Fruit fly (Drosophila melanogaster) whole organism, prepupa: Measurements from ENCODE around the gene CG13841.

ENCODE experiments used
- Blimp-1 ChIP-seq: fragments of 200-800 bp; sonication (Bioruptor generic); optimal IDR thresholded peaks from 3 replicates; lab custom pipeline; 2017; ENCODE audit warnings: missing biosample characterization, missing genetic modification characterization, mild to moderate bottlenecking, moderate library complexity, missing genetic modification reagents
- CG10631 ChIP-seq: fragments of 200-800 bp; sonication (Bioruptor generic); optimal IDR thresholded peaks from 2 replicates; lab custom pipeline; 2016; ENCODE audit warnings: missing biosample characterization, missing genetic modification characterization
- CG10669 ChIP-seq: fragments of 200-800 bp; sonication (Bioruptor generic); optimal IDR thresholded peaks from 3 replicates; lab custom pipeline; 2018; ENCODE audit warnings: missing biosample characterization, mild to moderate bottlenecking, missing genetic modification characterization, moderate library complexity
- CG11294 ChIP-seq: fragments of 200-800 bp; sonication (Bioruptor generic); IDR thresholded peaks from 2 replicates; pipeline ENCODE4 v1.3.6; 2022; ENCODE audit warnings: missing biosample characterization, missing genetic modification characterization
- CG11762 ChIP-seq: fragments of 200-800 bp; sonication (Bioruptor generic); optimal IDR thresholded peaks from 3 replicates; lab custom pipeline; 2016; ENCODE audit warnings: missing biosample characterization, missing genetic modification characterization; ENCODE audit not compliant: insufficient read depth
- CG11902 ChIP-seq: fragments of 200-800 bp; sonication (Bioruptor generic); optimal IDR thresholded peaks from 3 replicates; lab custom pipeline; 2016; ENCODE audit warnings: missing biosample characterization, missing genetic modification characterization
- CG15336 ChIP-seq: fragments of 200-800 bp; sonication (Bioruptor generic); IDR thresholded peaks from 2 replicates; pipeline ENCODE4 v1.3.6; 2022; ENCODE audit warnings: missing biosample characterization, missing genetic modification characterization
- CG1621 ChIP-seq: fragments of 200-800 bp; sonication (Bioruptor generic); optimal IDR thresholded peaks from 3 replicates; lab custom pipeline; 2018; ENCODE audit warnings: missing biosample characterization, mild to moderate bottlenecking, missing genetic modification characterization
- CG3032 ChIP-seq: fragments of 200-800 bp; optimal IDR thresholded peaks from 2 replicates; lab custom pipeline; 2019; ENCODE audit warnings: missing biosample characterization, mild to moderate bottlenecking, missing genetic modification characterization, moderate library complexity
- CG31627 ChIP-seq: fragments of 200-800 bp; sonication (Bioruptor generic); optimal IDR thresholded peaks from 3 replicates; lab custom pipeline; 2016; ENCODE audit warnings: missing biosample characterization, missing genetic modification characterization
- CG32006 ChIP-seq: fragments of 200-800 bp; sonication (Bioruptor generic); optimal IDR thresholded peaks from 3 replicates; lab custom pipeline; 2017; ENCODE audit warnings: missing biosample characterization, mild to moderate bottlenecking, missing genetic modification characterization
- CG34406 ChIP-seq: fragments of 200-800 bp; sonication (Bioruptor generic); optimal IDR thresholded peaks from 3 replicates; lab custom pipeline; 2016; ENCODE audit warnings: missing biosample characterization, missing genetic modification characterization
- CG3919 ChIP-seq: fragments of 200-800 bp; sonication (Bioruptor generic); optimal IDR thresholded peaks from 3 replicates; lab custom pipeline; 2016; ENCODE audit warnings: missing biosample characterization, missing genetic modification characterization
- CG4318 ChIP-seq: fragments of 200-800 bp; sonication (Bioruptor generic); optimal IDR thresholded peaks from 3 replicates; lab custom pipeline; 2017; ENCODE audit warnings: missing biosample characterization, mild to moderate bottlenecking, missing genetic modification characterization
- CG6163 ChIP-seq: fragments of 200-800 bp; sonication (Bioruptor generic); IDR thresholded peaks from 3 replicates; pipeline ENCODE4 v1.3.6; 2022; ENCODE audit warnings: missing biosample characterization, missing genetic modification characterization
- CG6808 ChIP-seq: fragments of 200-800 bp; sonication (Bioruptor generic); optimal IDR thresholded peaks from 3 replicates; lab custom pipeline; 2017; ENCODE audit warnings: missing biosample characterization, missing genetic modification characterization, mild to moderate bottlenecking, moderate library complexity, missing genetic modification reagents
- CG6854 ChIP-seq: fragments of 200-800 bp; sonication (Bioruptor generic); optimal IDR thresholded peaks from 2 replicates; lab custom pipeline; 2017; ENCODE audit warnings: missing biosample characterization, mild to moderate bottlenecking, missing genetic modification characterization
- CG8319 ChIP-seq: fragments of 200-800 bp; sonication (Bioruptor generic); optimal IDR thresholded peaks from 3 replicates; lab custom pipeline; 2016; ENCODE audit warnings: missing biosample characterization, missing genetic modification characterization
- CG8632 ChIP-seq: fragments of 200-800 bp; sonication (Bioruptor generic); optimal IDR thresholded peaks from 3 replicates; lab custom pipeline; 2016; ENCODE audit warnings: missing biosample characterization, missing genetic modification characterization
- Eip75B ChIP-seq: fragments of 200-800 bp; sonication (Bioruptor generic); optimal IDR thresholded peaks from 3 replicates; lab custom pipeline; 2016; ENCODE audit warnings: missing biosample characterization, missing genetic modification characterization
- Eip78C ChIP-seq: fragments of 200-800 bp; sonication (Bioruptor generic); peaks from one replicate; lab custom pipeline; 2016; ENCODE audit warnings: missing biosample characterization, missing genetic modification characterization
- Eip93F ChIP-seq: fragments of 200-800 bp; sonication (Bioruptor generic); optimal IDR thresholded peaks from 2 replicates; lab custom pipeline; 2016; ENCODE audit warnings: missing biosample characterization, mild to moderate bottlenecking, missing genetic modification characterization
- Ets21C ChIP-seq: fragments of 200-800 bp; sonication (Bioruptor generic); optimal IDR thresholded peaks from 3 replicates; lab custom pipeline; 2016; ENCODE audit warnings: missing biosample characterization, missing genetic modification characterization
- Hr38 ChIP-seq: sonication (Bioruptor generic); optimal IDR thresholded peaks from 2 replicates; lab custom pipeline; 2016; ENCODE audit warnings: missing biosample characterization, missing genetic modification characterization
- Hr39 ChIP-seq: fragments of 200-800 bp; sonication (Bioruptor generic); optimal IDR thresholded peaks from 2 replicates; lab custom pipeline; 2016; ENCODE audit warnings: missing biosample characterization, missing genetic modification characterization
- Met ChIP-seq: fragments of 200-800 bp; sonication (Bioruptor generic); optimal IDR thresholded peaks from 3 replicates; lab custom pipeline; 2016; ENCODE audit warnings: missing biosample characterization, missing genetic modification characterization
- OdsH ChIP-seq: fragments of 200-800 bp; sonication (Bioruptor generic); optimal IDR thresholded peaks from 3 replicates; lab custom pipeline; 2016; ENCODE audit warnings: missing biosample characterization, missing genetic modification characterization
- Smox ChIP-seq: fragments of 200-800 bp; sonication (Bioruptor generic); optimal IDR thresholded peaks from 3 replicates; lab custom pipeline; 2016; ENCODE audit warnings: missing biosample characterization, missing genetic modification characterization
- Sox14 ChIP-seq: fragments of 200-800 bp; sonication (Bioruptor generic); optimal IDR thresholded peaks from 3 replicates; lab custom pipeline; 2016; ENCODE audit warnings: missing biosample characterization, missing genetic modification characterization
- Sox15 ChIP-seq: fragments of 200-800 bp; sonication (Bioruptor generic); optimal IDR thresholded peaks from 3 replicates; lab custom pipeline; 2016; ENCODE audit warnings: missing biosample characterization, missing genetic modification characterization
- achi ChIP-seq: fragments of 200-800 bp; sonication (Bioruptor generic); optimal IDR thresholded peaks from 3 replicates; lab custom pipeline; 2016; ENCODE audit warnings: missing biosample characterization, missing genetic modification characterization
- cyc ChIP-seq: fragments of 200-800 bp; sonication (Bioruptor generic); optimal IDR thresholded peaks from 3 replicates; lab custom pipeline; 2016; ENCODE audit warnings: missing biosample characterization, missing genetic modification characterization
- dac ChIP-seq: fragments of 200-800 bp; sonication (Bioruptor generic); optimal IDR thresholded peaks from 2 replicates; lab custom pipeline; 2017; ENCODE audit warnings: missing biosample characterization, mild to moderate bottlenecking, missing genetic modification characterization
- dsx ChIP-seq: fragments of 200-800 bp; optimal IDR thresholded peaks from 3 replicates; lab custom pipeline; 2019; ENCODE audit warnings: missing biosample characterization, mild to moderate bottlenecking, missing genetic modification characterization, moderate library complexity; ENCODE audit not compliant: poor library complexity, severe bottlenecking
- eg ChIP-seq: fragments of 200-800 bp; sonication (Bioruptor generic); IDR thresholded peaks from 3 replicates; pipeline ENCODE4 v1.3.6; 2022; ENCODE audit warnings: missing biosample characterization, missing genetic modification characterization
- esn ChIP-seq: fragments of 200-800 bp; sonication (Bioruptor generic); optimal IDR thresholded peaks from 2 replicates; lab custom pipeline; 2016; ENCODE audit warnings: missing biosample characterization, mild to moderate bottlenecking, missing genetic modification characterization, moderate library complexity
- fd59A ChIP-seq: fragments of 200-800 bp; sonication (Bioruptor generic); optimal IDR thresholded peaks from 2 replicates; lab custom pipeline; 2017; ENCODE audit warnings: missing biosample characterization, mild to moderate bottlenecking, missing genetic modification characterization, missing genetic modification reagents
- net ChIP-seq: fragments of 200-800 bp; sonication (Bioruptor generic); optimal IDR thresholded peaks from 3 replicates; lab custom pipeline; 2016; ENCODE audit warnings: missing biosample characterization, missing genetic modification characterization
- pdm3 ChIP-seq: fragments of 200-800 bp; sonication (Bioruptor generic); optimal IDR thresholded peaks from 3 replicates; lab custom pipeline; 2016; ENCODE audit warnings: missing biosample characterization, missing genetic modification characterization
- salr ChIP-seq, 2 experiments: fragments of 200-800 bp; sonication (Bioruptor generic); optimal IDR thresholded peaks; 3 replicates each; lab custom pipeline; 2016 to 2018; ENCODE audit warnings: missing biosample characterization in 2 of 2, missing genetic modification characterization in 2 of 2, mild to moderate bottlenecking in 1 of 2
- spab ChIP-seq: fragments of 200-800 bp; sonication (Bioruptor generic); optimal IDR thresholded peaks from 2 replicates; lab custom pipeline; 2017; ENCODE audit warnings: missing biosample characterization, mild to moderate bottlenecking, missing genetic modification characterization, missing genetic modification reagents
- ss ChIP-seq, 2 experiments: fragments of 200-800 bp; sonication (Bioruptor generic); optimal IDR thresholded peaks; 2 replicates in 1 of 2; 3 replicates in 1 of 2; lab custom pipeline; 2017 to 2018; ENCODE audit warnings: mild to moderate bottlenecking in 2 of 2, missing biosample characterization in 2 of 2, missing genetic modification characterization in 2 of 2, moderate library complexity in 1 of 2
- topi ChIP-seq: fragments of 200-800 bp; sonication (Bioruptor generic); optimal IDR thresholded peaks from 3 replicates; lab custom pipeline; 2016; ENCODE audit warnings: missing biosample characterization, missing genetic modification characterization
- vri ChIP-seq: fragments of 200-800 bp; sonication (Bioruptor generic); optimal IDR thresholded peaks from 3 replicates; lab custom pipeline; 2016; ENCODE audit warnings: missing biosample characterization, mild to moderate bottlenecking, missing genetic modification characterization

CG13841 gene

dm6 chr3R:22726031-22726770 is 41.3 kb downstream of the CG13841 start, which contains the start of gene RNF220 (continued):
- TF ChIP-seq CG4318 (GFP tag; lab: Kevin White, UChicago) (peak; percentile 20), CG1621 (tag; lab: Kevin White, UChicago) (no peak), spab (no peak), pdm3 (GFP tag; lab: Kevin White, UChicago) (peak; percentile 34), Eip78C (GFP tag; lab: Kevin White, UChicago) (peak; percentile 64), CG6854 (GFP tag; lab: Kevin White, UChicago) (no peak), salr (GFP tag; optimal IDR thresholded peaks at IDR 0.05; lab: Kevin White, UChicago) (peak in 1 of 2 experiments; percentile 51), esn (GFP tag; lab: Kevin White, UChicago) (peak; percentile 28), dac (GFP tag; lab: Kevin White, UChicago) (no peak), CG11294 (GFP tag; lab: Robert Waterston, UW) (no peak), Smox (GFP tag; lab: Kevin White, UChicago) (no peak), CG11762 (GFP tag; lab: Kevin White, UChicago) (peak; percentile 3), vri (GFP tag; lab: Kevin White, UChicago) (no peak), ss (GFP tag; optimal IDR thresholded peaks at IDR 0.05; lab: Kevin White, UChicago) (no peak), net (peak; percentile 50), achi (GFP tag; lab: Kevin White, UChicago) (peak; percentile 31), fd59A (GFP tag; lab: Kevin White, UChicago) (no peak), CG6808 (GFP tag; lab: Kevin White, UChicago) (no peak), eg (GFP tag; lab: Robert Waterston, UW) (peak; percentile 67; the same call in 2 of the 3 replicates), CG10631 (no peak), Sox14 (GFP tag; lab: Kevin White, UChicago) (no peak), CG3032 (tag; lab: Kevin White, UChicago) (peak; percentile 15), Met (GFP tag; lab: Kevin White, UChicago) (no peak), CG10669 (GFP tag; lab: Kevin White, UChicago) (peak; percentile 24), CG8319 (GFP tag; lab: Kevin White, UChicago) (no peak)
- TF ChIP-seq, all 60 proteins: peak for 22

dm6 chr3R:22724149-22724973 is 43.1 kb downstream of the CG13841 start, which contains the start of gene Irp-1A:
Irp-1A (minus strand) TSS chr3R:22724587.
- TF ChIP-seq OdsH (peak; percentile 71), CG11762 (GFP tag; lab: Kevin White, UChicago) (peak; percentile 47), Blimp-1 (GFP tag; lab: Kevin White, UChicago) (no peak), Hr39 (GFP tag; lab: Kevin White, UChicago) (peak; percentile 33), salr (GFP tag; optimal IDR thresholded peaks at IDR 0.05; lab: Kevin White, UChicago) (peak in 1 of 2 experiments; percentile 24), topi (peak; percentile 47), Sox15 (GFP tag; lab: Kevin White, UChicago) (peak; percentile 1), CG8632 (GFP tag; lab: Kevin White, UChicago) (peak; percentile 45), ss (GFP tag; optimal IDR thresholded peaks at IDR 0.05; lab: Kevin White, UChicago) (peak in 1 of 2 experiments; percentile 44), spab (no peak), CG4318 (GFP tag; lab: Kevin White, UChicago) (no peak), CG31627 (GFP tag; lab: Kevin White, UChicago) (peak; percentile 32), CG34406 (GFP tag; lab: Kevin White, UChicago) (peak; percentile 71), net (peak; percentile 55), CG32006 (GFP tag; lab: Kevin White, UChicago) (peak; percentile 62), pdm3 (GFP tag; lab: Kevin White, UChicago) (peak; percentile 38), cyc (peak; percentile 34), Met (GFP tag; lab: Kevin White, UChicago) (peak; percentile 46), CG1621 (tag; lab: Kevin White, UChicago) (no peak), Eip78C (GFP tag; lab: Kevin White, UChicago) (peak; percentile 89), CG6854 (GFP tag; lab: Kevin White, UChicago) (no peak), CG11902 (no peak), esn (GFP tag; lab: Kevin White, UChicago) (peak; percentile 73), CG6163 (GFP tag; lab: Robert Waterston, UW) (peak; percentile 41; the same call in 1 of the 3 replicates), CG3919 (GFP tag; lab: Kevin White, UChicago) (peak; percentile 68), Hr38 (no peak), Eip75B (peak; percentile 46), dsx (GFP tag; lab: Kevin White, UChicago) (peak; percentile 78), Smox (GFP tag; lab: Kevin White, UChicago) (peak; percentile 62), Eip93F (GFP tag; lab: Kevin White, UChicago) (peak; percentile 10), Ets21C (GFP tag; lab: Kevin White, UChicago) (no peak), CG15336 (GFP tag; lab: Robert Waterston, UW) (peak; percentile 88)
